Fruit fly (Drosophila melanogaster) whole organism, wandering third instar larva: Measurements from ENCODE around the gene mura.

Experiments used
- CG9705 ChIP-seq: fragments of 200-800 bp; sonication (Bioruptor generic); optimal IDR thresholded peaks from 2 replicates; lab custom pipeline; 2018; ENCODE audit warnings: missing biosample characterization, mild to moderate bottlenecking, missing genetic modification characterization
- Dif ChIP-seq: fragments of 200-275, 200-300 bp; sonication (Bioruptor generic); optimal IDR thresholded peaks from 2 replicates; lab custom pipeline; 2018; ENCODE audit warnings: missing biosample characterization, missing genetic modification characterization; ENCODE audit not compliant: partially characterized antibody
- Hnf4 ChIP-seq: fragments of 200-800 bp; sonication (Bioruptor generic); optimal IDR thresholded peaks from 2 replicates; lab custom pipeline; 2016; ENCODE audit warnings: missing biosample characterization, mild to moderate bottlenecking, missing genetic modification characterization
- Mio ChIP-seq: sonication (Bioruptor generic); optimal IDR thresholded peaks from 2 replicates; lab custom pipeline; 2016; ENCODE audit warnings: missing biosample characterization, missing genetic modification characterization
- Sp1 ChIP-seq: fragments of 200-800 bp; sonication (Bioruptor generic); optimal IDR thresholded peaks from 3 replicates; lab custom pipeline; 2019; ENCODE audit warnings: missing biosample characterization, mild to moderate bottlenecking, missing genetic modification characterization, moderate library complexity
- lola ChIP-seq: fragments of >200 bp; optimal IDR thresholded peaks from 2 replicates; lab custom pipeline; 2017; ENCODE audit warnings: missing biosample characterization, missing genetic modification characterization
- psq ChIP-seq: fragments of 200-800 bp; sonication (Bioruptor generic); optimal IDR thresholded peaks from 3 replicates; lab custom pipeline; 2017; ENCODE audit warnings: missing biosample characterization, mild to moderate bottlenecking, missing genetic modification characterization, moderate library complexity
- rgr ChIP-seq: fragments of 200-800 bp; sonication (Bioruptor generic); optimal IDR thresholded peaks from 3 replicates; lab custom pipeline; 2016; ENCODE audit warnings: missing biosample characterization, mild to moderate bottlenecking, missing genetic modification characterization

dm6 chr3R:9598099-9598498 is 46.5 kb upstream of the mura start:
- no peak for TF ChIP-seq CG9705 (GFP tag; lab: Kevin White, UChicago)
- TF ChIP-seq lola = no peak
- peak; percentile 24 for TF ChIP-seq Hnf4 (GFP tag; lab: Kevin White, UChicago)
- TF ChIP-seq psq (GFP tag; lab: Kevin White, UChicago) = peak; percentile 42
- peak; percentile 41 for TF ChIP-seq Sp1 (GFP tag; lab: Kevin White, UChicago)
- peak; percentile 50 for TF ChIP-seq rgr (GFP tag; lab: Kevin White, UChicago)
- TF ChIP-seq Mio (GFP tag; lab: Kevin White, UChicago) = no peak
- no peak for TF ChIP-seq Dif
